Worm (Caenorhabditis elegans) whole organism, L4 larva: ENCODE data around the gene pros-1.

Experiments
- F10B5.3 ChIP-seq: sonication (generic microtip); optimal IDR thresholded peaks from 2 replicates; lab custom pipeline; 2016; ENCODE audit warnings: mild to moderate bottlenecking, missing genetic modification characterization, missing compliant biosample characterization
- F26F4.8 ChIP-seq: fragments of 200-800 bp; sonication (Bioruptor generic); conservative IDR thresholded peaks from 2 replicates; pipeline ENCODE4 v1.3.6; 2022; ENCODE audit warnings: missing genetic modification characterization, missing compliant biosample characterization
- F37D6.2 ChIP-seq: sonication (generic microtip); optimal IDR thresholded peaks from 2 replicates; lab custom pipeline; 2016; ENCODE audit warnings: mild to moderate bottlenecking, missing genetic modification characterization, missing compliant biosample characterization
- Y105C5A.15 ChIP-seq: fragments of 200-800 bp; sonication (Bioruptor generic); IDR thresholded peaks from 2 replicates; pipeline ENCODE4 v1.3.6; 2022; ENCODE audit warnings: missing genetic modification characterization, missing compliant biosample characterization
- ZK337.2 ChIP-seq: fragments of 200-800 bp; sonication (Bioruptor generic); IDR thresholded peaks from 2 replicates; pipeline ENCODE4 v1.3.6; 2022; ENCODE audit warnings: missing genetic modification reagents, missing genetic modification characterization, missing compliant biosample characterization
- ZK546.5 ChIP-seq, 2 experiments: sonication (generic microtip); optimal IDR thresholded peaks; 2 replicates each; lab custom pipeline; 2017; ENCODE audit warnings: missing biosample characterization in 2 of 2, missing genetic modification characterization in 2 of 2
- ama-1 ChIP-seq: fragments of 150-350 bp; optimal IDR thresholded peaks from 2 replicates; lab custom pipeline; 2014; ENCODE audit warnings: inconsistent platforms, mixed read lengths
- arid-1 ChIP-seq: fragments of 200-800 bp; sonication (Bioruptor generic); conservative IDR thresholded peaks from 2 replicates; pipeline ENCODE4 v1.3.6; 2022; ENCODE audit warnings: missing genetic modification reagents, missing genetic modification characterization, missing compliant biosample characterization
- attf-4 ChIP-seq: sonication (generic microtip); optimal IDR thresholded peaks from 3 replicates; lab custom pipeline; 2017; ENCODE audit warnings: missing biosample characterization, missing genetic modification characterization
- ceh-32 ChIP-seq: sonication (generic microtip); optimal IDR thresholded peaks from 2 replicates; lab custom pipeline; 2016; ENCODE audit warnings: mild to moderate bottlenecking, missing genetic modification characterization, missing compliant biosample characterization; ENCODE audit not compliant: poor library complexity
- ceh-44 ChIP-seq: fragments of 200-800 bp; sonication (Bioruptor generic); IDR thresholded peaks from 2 replicates; pipeline ENCODE4 v1.3.6; 2022; ENCODE audit warnings: missing genetic modification reagents, missing genetic modification characterization, missing compliant biosample characterization
- ctbp-1 ChIP-seq: fragments of 200-800 bp; sonication (Bioruptor generic); IDR thresholded peaks from 2 replicates; pipeline ENCODE4 v1.3.6; 2022; ENCODE audit warnings: missing genetic modification reagents, missing genetic modification characterization, missing compliant biosample characterization
- daf-12 ChIP-seq: fragments of 150-350 bp; optimal IDR thresholded peaks from 2 replicates; lab custom pipeline; 2014; ENCODE audit warnings: missing biosample characterization, missing genetic modification reagents, missing genetic modification characterization
- daf-16 ChIP-seq, 3 experiments: sonication (generic microtip); optimal IDR thresholded peaks; 2 replicates each; lab custom pipeline; 2016 to 2017; ENCODE audit warnings: missing genetic modification characterization in 3 of 3, missing genetic modification reagents in 3 of 3, mild to moderate bottlenecking in 2 of 3, missing compliant biosample characterization in 2 of 3, missing biosample characterization in 1 of 3, moderate library complexity in 1 of 3
- dmd-9 ChIP-seq: fragments of 200-800 bp; sonication (Bioruptor generic); IDR thresholded peaks from 2 replicates; pipeline ENCODE4 v1.3.6; 2022; ENCODE audit warnings: missing genetic modification reagents, missing genetic modification characterization, missing compliant biosample characterization
- duxl-1 ChIP-seq: sonication (generic microtip); optimal IDR thresholded peaks from 2 replicates; lab custom pipeline; 2016; ENCODE audit warnings: mild to moderate bottlenecking, missing genetic modification characterization, moderate library complexity, missing compliant biosample characterization; ENCODE audit not compliant: poor library complexity
- dve-1 ChIP-seq: sonication (generic microtip); optimal IDR thresholded peaks from 2 replicates; lab custom pipeline; 2017; ENCODE audit warnings: antibody characterized with exemption, mild to moderate bottlenecking, missing genetic modification characterization, missing compliant biosample characterization; ENCODE audit not compliant: insufficient read depth
- egl-27 ChIP-seq: sonication (generic microtip); optimal IDR thresholded peaks from 3 replicates; lab custom pipeline; 2017; ENCODE audit warnings: missing biosample characterization, missing genetic modification reagents, missing genetic modification characterization
- fkh-10 ChIP-seq: fragments of 150-350 bp; optimal IDR thresholded peaks from 2 replicates; lab custom pipeline; 2014; ENCODE audit warnings: missing biosample characterization, missing genetic modification reagents, missing genetic modification characterization
- fos-1 ChIP-seq: fragments of 150-350 bp; optimal IDR thresholded peaks from 2 replicates; lab custom pipeline; 2014; ENCODE audit warnings: missing biosample characterization, missing genetic modification characterization
- gei-8 ChIP-seq: fragments of 200-800 bp; sonication (Bioruptor generic); optimal IDR thresholded peaks from 2 replicates; lab custom pipeline; 2018; ENCODE audit warnings: mild to moderate bottlenecking, missing genetic modification characterization, missing compliant biosample characterization
- hlh-30 ChIP-seq: sonication (generic microtip); optimal IDR thresholded peaks from 2 replicates; lab custom pipeline; 2017; ENCODE audit warnings: antibody characterized with exemption, mild to moderate bottlenecking, missing genetic modification characterization, missing compliant biosample characterization; ENCODE audit not compliant: insufficient read depth
- hmg-1.1 ChIP-seq: fragments of 200-800 bp; sonication (Bioruptor generic); IDR thresholded peaks from 2 replicates; pipeline ENCODE4 v1.3.6; 2022; ENCODE audit warnings: missing genetic modification reagents, missing genetic modification characterization, missing compliant biosample characterization
- lin-1 ChIP-seq: fragments of 200-800 bp; sonication (Bioruptor generic); IDR thresholded peaks from 2 replicates; pipeline ENCODE4 v1.3.6; 2022; ENCODE audit warnings: missing genetic modification reagents, missing genetic modification characterization, missing compliant biosample characterization
- lin-13 ChIP-seq: fragments of 150-350 bp; optimal IDR thresholded peaks from 2 replicates; lab custom pipeline; 2014; ENCODE audit warnings: missing biosample characterization, missing genetic modification reagents, missing genetic modification characterization
- lin-15B ChIP-seq: fragments of 150-350 bp; sonication (generic microtip); optimal IDR thresholded peaks from 3 replicates; lab custom pipeline; 2014; ENCODE audit warnings: missing biosample characterization, missing genetic modification characterization
- lin-29 ChIP-seq: fragments of 200-800 bp; sonication (Bioruptor generic); IDR thresholded peaks from 2 replicates; pipeline ENCODE4 v1.3.6; 2022; ENCODE audit warnings: missing genetic modification reagents, missing genetic modification characterization, missing compliant biosample characterization
- lin-38 ChIP-seq: fragments of 200-800 bp; sonication (Bioruptor generic); IDR thresholded peaks from 2 replicates; pipeline ENCODE4 v1.3.6; 2022; ENCODE audit warnings: missing genetic modification reagents, missing genetic modification characterization, missing compliant biosample characterization
- lin-39 ChIP-seq: fragments of 150-350 bp; optimal IDR thresholded peaks from 2 replicates; lab custom pipeline; 2014; ENCODE audit warnings: missing biosample characterization, missing genetic modification reagents, missing genetic modification characterization
- lir-3 ChIP-seq: sonication (generic microtip); optimal IDR thresholded peaks from 2 replicates; lab custom pipeline; 2016; ENCODE audit warnings: mild to moderate bottlenecking, missing genetic modification characterization, missing compliant biosample characterization
- madf-5 ChIP-seq, 2 experiments: fragments of 200-800 bp; sonication (Bioruptor generic); IDR thresholded peaks; 2 replicates each; pipeline ENCODE4 v1.3.6; 2022; ENCODE audit warnings: missing compliant biosample characterization in 2 of 2, missing genetic modification characterization in 2 of 2
- mep-1 ChIP-seq: fragments of 150-350 bp; sonication (generic microtip); optimal IDR thresholded peaks from 3 replicates; lab custom pipeline; 2014; ENCODE audit warnings: missing biosample characterization, missing genetic modification characterization
- nhr-111 ChIP-seq: fragments of 200-800 bp; sonication (Bioruptor generic); optimal IDR thresholded peaks from 2 replicates; lab custom pipeline; 2018; ENCODE audit warnings: mild to moderate bottlenecking, missing genetic modification characterization, missing compliant biosample characterization
- nhr-41 ChIP-seq: fragments of 200-800 bp; sonication (Bioruptor generic); IDR thresholded peaks from 2 replicates; pipeline ENCODE4 v1.3.6; 2022; ENCODE audit warnings: missing genetic modification reagents, missing genetic modification characterization, missing compliant biosample characterization
- nhr-48 ChIP-seq: sonication (generic microtip); optimal IDR thresholded peaks from 2 replicates; lab custom pipeline; 2016; ENCODE audit warnings: mild to moderate bottlenecking, missing genetic modification characterization, missing compliant biosample characterization
- nhr-6 ChIP-seq: fragments of 150-350 bp; optimal IDR thresholded peaks from 2 replicates; lab custom pipeline; 2014; ENCODE audit warnings: missing biosample characterization, missing genetic modification characterization
- nhr-76 ChIP-seq: fragments of 150-350 bp; optimal IDR thresholded peaks from 2 replicates; lab custom pipeline; 2014; ENCODE audit warnings: missing biosample characterization, missing genetic modification characterization
- skn-1 ChIP-seq: fragments of 150-350 bp; optimal IDR thresholded peaks from 2 replicates; lab custom pipeline; 2014; ENCODE audit warnings: missing biosample characterization, missing genetic modification characterization
- snpc-1.2 ChIP-seq: fragments of 200-800 bp; sonication (Bioruptor generic); IDR thresholded peaks from 2 replicates; pipeline ENCODE4 v1.3.6; 2022; ENCODE audit warnings: missing genetic modification reagents, missing genetic modification characterization, missing compliant biosample characterization
- spr-3 ChIP-seq: fragments of 200-800 bp; sonication (Bioruptor generic); optimal IDR thresholded peaks from 2 replicates; lab custom pipeline; 2018; ENCODE audit warnings: mild to moderate bottlenecking, missing genetic modification characterization, missing compliant biosample characterization
- tra-1 ChIP-seq: fragments of 200-800 bp; sonication (Bioruptor generic); IDR thresholded peaks from 2 replicates; pipeline ENCODE4 v1.3.6; 2022; ENCODE audit warnings: missing genetic modification reagents, missing genetic modification characterization, missing compliant biosample characterization
- unc-130 ChIP-seq: sonication (generic microtip); optimal IDR thresholded peaks from 2 replicates; lab custom pipeline; 2016; ENCODE audit warnings: missing genetic modification reagents, missing genetic modification characterization, missing compliant biosample characterization
- unc-39 ChIP-seq: sonication (generic microtip); optimal IDR thresholded peaks from 2 replicates; lab custom pipeline; 2017; ENCODE audit warnings: missing biosample characterization, missing genetic modification characterization
- zag-1 ChIP-seq: fragments of 150-350 bp; optimal IDR thresholded peaks from 2 replicates; lab custom pipeline; 2014; ENCODE audit warnings: missing biosample characterization, missing genetic modification characterization
- zip-11 ChIP-seq: fragments of 200-800 bp; sonication (Bioruptor generic); IDR thresholded peaks from 2 replicates; pipeline ENCODE4 v1.3.6; 2022; ENCODE audit warnings: missing genetic modification characterization, missing compliant biosample characterization
- ztf-7 ChIP-seq: fragments of 150-350 bp; optimal IDR thresholded peaks from 2 replicates; lab custom pipeline; 2014; ENCODE audit warnings: missing biosample characterization, missing genetic modification characterization

The pros-1 gene

DNA sequence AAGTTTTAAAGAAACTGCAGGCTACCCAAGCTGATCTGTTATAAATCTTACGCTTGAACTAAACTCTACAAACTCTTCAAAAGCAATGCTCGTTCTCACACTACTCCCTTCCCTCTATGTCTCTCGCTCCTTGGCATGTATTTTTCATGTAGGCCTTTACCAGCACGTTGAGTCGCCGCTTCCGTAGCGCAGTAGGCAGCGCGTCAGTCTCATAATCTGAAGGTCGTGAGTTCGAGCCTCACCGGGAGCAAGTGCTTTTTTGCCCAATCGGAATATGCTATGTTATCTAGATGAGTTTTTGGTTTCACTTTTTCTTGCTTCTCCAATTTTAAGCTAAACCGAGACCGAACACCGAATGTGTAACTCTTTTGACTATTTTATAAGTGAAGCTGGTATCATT is 39.4 kb downstream of the pros-1 start (continued):
- TF ChIP-seq nhr-48 (tag; lab: Kevin White, UChicago) (no peak), gei-8 (GFP tag; lab: Kevin White, UChicago) (peak; percentile 42), unc-130 (peak; percentile 30), attf-4 (no peak), tra-1 (GFP tag; lab: Robert Waterston, UW) (no peak), spr-3 (GFP tag; lab: Kevin White, UChicago) (peak; percentile 18), nhr-76 (no peak), snpc-1.2 (GFP tag; lab: Robert Waterston, UW) (0 out of 2 replicates have a peak, but pooled peaks have one; percentile 59), egl-27 (tag; lab: Kevin White, UChicago) (no peak), F26F4.8 (GFP tag; lab: Robert Waterston, UW) (no peak), nhr-6 (tag; lab: Kevin White, UChicago) (no peak), Y105C5A.15 (GFP tag; lab: Robert Waterston, UW) (no peak), nhr-41 (GFP tag; lab: Robert Waterston, UW) (no peak), duxl-1 (tag; lab: Kevin White, UChicago) (no peak), ama-1 (lab: Kevin White, UChicago) (no peak), fkh-10 (GFP tag; lab: Kevin White, UChicago) (peak; percentile 9), ctbp-1 (GFP tag; lab: Robert Waterston, UW) (peak; percentile 64), lin-38 (GFP tag; lab: Robert Waterston, UW) (peak; percentile 67), ceh-44 (GFP tag; lab: Robert Waterston, UW) (peak; percentile 82), F10B5.3 (tag; lab: Kevin White, UChicago) (no peak), hlh-30 (tag; lab: Kevin White, UChicago) (peak; percentile 18)

DNA sequence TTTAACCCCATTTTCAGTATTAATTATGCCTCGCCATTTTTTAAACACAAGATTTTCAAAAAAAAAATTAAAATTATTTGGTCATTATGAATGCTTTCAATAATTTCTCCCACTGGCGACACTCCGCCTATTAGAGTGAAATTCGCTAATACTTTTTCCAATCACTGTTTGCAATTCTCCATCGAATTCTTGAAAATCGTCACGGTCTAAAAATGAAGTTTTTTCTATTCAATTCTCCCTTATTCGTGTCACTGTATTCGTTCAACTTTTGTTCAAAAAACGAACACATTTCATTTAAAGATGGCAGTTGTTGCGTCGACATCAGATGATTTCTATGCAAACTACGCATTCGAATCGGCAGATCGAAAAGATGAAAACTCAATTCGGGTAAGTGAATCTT is 41.4 kb downstream of the pros-1 start, which contains the start of gene C14B9.3:
C14B9.3 (plus strand) TSS at position 301 of the 400 bp plus-strand sequence.
- no peak for TF ChIP-seq daf-12 (tag; lab: Kevin White, UChicago)
- no peak for TF ChIP-seq dve-1 (tag; lab: Kevin White, UChicago)
- TF ChIP-seq lin-1 (GFP tag; lab: Robert Waterston, UW): no peak
- TF ChIP-seq unc-39 (tag; lab: Kevin White, UChicago): no peak
- TF ChIP-seq tra-1 (GFP tag; lab: Robert Waterston, UW): no peak
- TF ChIP-seq nhr-111 (GFP tag; lab: Kevin White, UChicago): no peak
- TF ChIP-seq ZK337.2 (GFP tag; lab: Robert Waterston, UW): no peak
- no peak for TF ChIP-seq daf-16 (GFP tag; optimal IDR thresholded peaks at IDR 0.05; lab: Kevin White, UChicago)
- TF ChIP-seq daf-16 (tag; optimal IDR thresholded peaks at IDR 0.05; lab: Kevin White, UChicago): no peak

- TF ChIP-seq F37D6.2 (tag; lab: Kevin White, UChicago) (no peak), zag-1 (tag; lab: Kevin White, UChicago) (no peak), dmd-9 (GFP tag; lab: Robert Waterston, UW) (peak; percentile 82), mep-1 (tag; lab: Kevin White, UChicago) (peak; percentile 82), ceh-32 (tag; lab: Kevin White, UChicago) (no peak), nhr-76 (no peak), hmg-1.1 (GFP tag; lab: Robert Waterston, UW) (peak; percentile 94), zip-11 (GFP tag; lab: Robert Waterston, UW) (0 out of 2 replicates have a peak, but pooled peaks have one; percentile 45), lir-3 (tag; lab: Kevin White, UChicago) (peak; percentile 49), ztf-7 (tag; lab: Kevin White, UChicago) (peak; percentile 53), arid-1 (GFP tag; lab: Robert Waterston, UW) (peak; percentile 87; the same call in 1 of the 2 replicates), lin-29 (GFP tag; lab: Robert Waterston, UW) (no peak), nhr-48 (tag; lab: Kevin White, UChicago) (peak; percentile 49), hlh-30 (tag; lab: Kevin White, UChicago) (peak; percentile 61), fos-1 (no peak), ZK337.2 (GFP tag; lab: Robert Waterston, UW) (peak; percentile 71), ZK546.5 (tag; optimal IDR thresholded peaks at IDR 0.05; lab: Kevin White, UChicago) (no peak), skn-1 (tag; lab: Kevin White, UChicago) (no peak), lin-1 (GFP tag; lab: Robert Waterston, UW) (0 out of 2 replicates have a peak, but pooled peaks have one; percentile 56), madf-5 (GFP tag; IDR thresholded peaks at IDR 0.05; lab: Robert Waterston, UW) (peak; percentile 72 to 80; a peak in 2 of 4 replicates), lin-13 (GFP tag; lab: Kevin White, UChicago) (peak; percentile 69), lin-15B (no peak), lin-39 (no peak)
Measured at ce11 chrIII:8109459-8110057, 42.5 kb downstream of the pros-1 start.
